Fruit fly (Drosophila melanogaster): ENCODE results near the gene rod.
A peak's percentile ranks its signal among the peaks of the same experiment; 100 is the strongest.

Gene rod

DNA sequence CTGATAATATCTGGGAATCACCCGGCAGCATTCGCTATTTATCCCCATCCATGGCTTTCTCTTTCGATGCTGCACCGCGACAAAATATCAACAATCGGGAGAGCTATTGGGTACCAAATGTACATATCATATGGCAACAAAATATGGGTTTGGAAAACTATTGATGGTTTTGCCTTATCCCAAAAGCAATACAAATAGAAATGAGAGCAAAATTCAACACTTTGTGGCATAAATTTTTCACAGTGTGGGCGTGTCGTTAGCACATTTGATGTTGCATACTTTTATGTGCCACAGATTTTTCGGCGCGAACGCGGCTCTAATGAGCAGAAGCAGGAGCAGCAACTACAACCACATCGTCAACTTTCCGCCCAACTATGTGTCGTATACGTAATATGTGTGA, 51.6 kb downstream of the rod start (continued):
- TF ChIP-seq Gsc (GFP tag; IDR thresholded peaks at IDR 0.05): no peak
- TF ChIP-seq Atf-2 (GFP tag; optimal IDR thresholded peaks at IDR 0.05): no peak
- TF ChIP-seq scrt (GFP tag; optimal IDR thresholded peaks at IDR 0.05): no peak
- no peak for TF ChIP-seq CG8944 (GFP tag; optimal IDR thresholded peaks at IDR 0.05)
- TF ChIP-seq sens-2 (GFP tag; IDR thresholded peaks at IDR 0.05): no peak
- no peak for TF ChIP-seq CG2199 (GFP tag; IDR thresholded peaks at IDR 0.05)
- TF ChIP-seq phol (tag; optimal IDR thresholded peaks at IDR 0.05): peak; percentile 29
- TF ChIP-seq aop (GFP tag; IDR thresholded peaks at IDR 0.05): no peak
- TF ChIP-seq gfzf (GFP tag; optimal IDR thresholded peaks at IDR 0.05): no peak
- TF ChIP-seq CG17568 (GFP tag; optimal IDR thresholded peaks at IDR 0.05): no peak
- no peak for TF ChIP-seq Awh (GFP tag; IDR thresholded peaks at IDR 0.05)
- no peak for TF ChIP-seq CG3163 (GFP tag; optimal IDR thresholded peaks at IDR 0.05)
- no peak for TF ChIP-seq Fer1 (GFP tag; optimal IDR thresholded peaks at IDR 0.05)
- TF ChIP-seq ken (GFP tag; IDR thresholded peaks at IDR 0.05): 0 out of 3 replicates have a peak, but pooled peaks have one; percentile 20
- no peak for TF ChIP-seq caup (GFP tag; optimal IDR thresholded peaks at IDR 0.05; ENCODE audit: severe bottlenecking)
- no peak for TF ChIP-seq Hmx (GFP tag; optimal IDR thresholded peaks at IDR 0.05)
- no peak for TF ChIP-seq chm (GFP tag; IDR thresholded peaks at IDR 0.05)

DNA sequence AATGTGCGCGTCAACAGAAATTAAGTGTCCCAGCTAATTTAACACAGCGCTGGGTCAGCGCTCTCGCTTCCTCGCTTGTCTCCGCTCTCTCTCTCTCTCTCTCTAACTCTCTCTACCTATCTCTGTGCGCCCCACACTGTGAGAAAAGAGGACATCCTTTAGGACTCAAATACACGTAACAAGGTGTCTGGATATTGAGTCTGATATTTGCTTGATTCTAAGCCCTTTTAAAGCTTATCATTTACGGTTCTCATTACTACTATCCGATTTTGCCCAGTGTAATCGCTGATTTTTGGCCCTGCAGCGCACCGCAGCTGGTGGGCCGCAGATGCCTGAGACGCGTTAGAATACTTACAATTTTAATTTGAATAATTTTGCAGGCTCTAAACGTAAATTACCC, 55.8 kb downstream of the rod start:
- TF ChIP-seq CG18619 (GFP tag; optimal IDR thresholded peaks at IDR 0.05): peak; percentile 19
- no peak for TF ChIP-seq hkb (optimal IDR thresholded peaks at IDR 0.05)
- TF ChIP-seq hkb (GFP tag; IDR thresholded peaks at IDR 0.05): peak; percentile 45
- TF ChIP-seq tin (GFP tag; optimal IDR thresholded peaks at IDR 0.05): peak; percentile 4
- TF ChIP-seq wdn (GFP tag; IDR thresholded peaks at IDR 0.05): no peak
- TF ChIP-seq Oli (tag; optimal IDR thresholded peaks at IDR 0.05): peak; percentile 14
- TF ChIP-seq zf30C (GFP tag; optimal IDR thresholded peaks at IDR 0.05): peak; percentile 29
- TF ChIP-seq insv (GFP tag; optimal IDR thresholded peaks at IDR 0.05): no peak
- 0 out of 2 replicates have a peak, but pooled peaks have one; percentile 52 for TF ChIP-seq sisA (GFP tag; IDR thresholded peaks at IDR 0.05)
- TF ChIP-seq CG8290 (GFP tag; optimal IDR thresholded peaks at IDR 0.05): no peak
- TF ChIP-seq CG8290 (tag; optimal IDR thresholded peaks at IDR 0.05): peak in 1 of 2 experiments; percentile 69
- peak; percentile 53 for TF ChIP-seq CG2678 (tag; optimal IDR thresholded peaks at IDR 0.05)
- peak; percentile 48 for TF ChIP-seq Xbp1 (GFP tag; optimal IDR thresholded peaks at IDR 0.05)
- TF ChIP-seq CG17359 (tag; optimal IDR thresholded peaks at IDR 0.05): peak; percentile 31
- TF ChIP-seq HHEX (GFP tag; optimal IDR thresholded peaks at IDR 0.05): peak; percentile 45
- TF ChIP-seq chm (GFP tag; IDR thresholded peaks at IDR 0.05): no peak; the same call in 1 of the 2 replicates
- TF ChIP-seq Rfx (GFP tag; IDR thresholded peaks at IDR 0.05): peak; percentile 42
- peak; percentile 34 for TF ChIP-seq CG9727 (GFP tag; optimal IDR thresholded peaks at IDR 0.05)
- TF ChIP-seq ind (GFP tag; optimal IDR thresholded peaks at IDR 0.05): peak; percentile 45
- peak in 1 of 2 experiments; percentile 2 for TF ChIP-seq Pdp1 (GFP tag; optimal IDR thresholded peaks at IDR 0.05)
- TF ChIP-seq Trl (optimal IDR thresholded peaks at IDR 0.05): no peak
- TF ChIP-seq Trl (GFP tag; optimal IDR thresholded peaks at IDR 0.05): peak; percentile 8
- peak; percentile 13 for TF ChIP-seq phol (tag; optimal IDR thresholded peaks at IDR 0.05)
- peak; percentile 22 for TF ChIP-seq Sox102F (GFP tag; optimal IDR thresholded peaks at IDR 0.05)
- TF ChIP-seq grau (tag; optimal IDR thresholded peaks at IDR 0.05): peak; percentile 51
- TF ChIP-seq CG8944 (GFP tag; optimal IDR thresholded peaks at IDR 0.05): peak; percentile 3
- peak; percentile 6 for TF ChIP-seq CG4820 (GFP tag; optimal IDR thresholded peaks at IDR 0.05)
- TF ChIP-seq CG31388 (GFP tag; optimal IDR thresholded peaks at IDR 0.05): no peak
- TF ChIP-seq CG10462 (GFP tag; optimal IDR thresholded peaks at IDR 0.05): no peak
- TF ChIP-seq CG12219 (GFP tag; optimal IDR thresholded peaks at IDR 0.05): peak; percentile 17
- TF ChIP-seq HLH54F (GFP tag; optimal IDR thresholded peaks at IDR 0.05): peak; percentile 35
- TF ChIP-seq Meics (GFP tag; optimal IDR thresholded peaks at IDR 0.05): peak; percentile 50
- TF ChIP-seq Hand (GFP tag; optimal IDR thresholded peaks at IDR 0.05): peak; percentile 69
- no peak for TF ChIP-seq zen2 (GFP tag; IDR thresholded peaks at IDR 0.05; ENCODE audit: partially characterized antibody)
- TF ChIP-seq Mad (GFP tag; optimal IDR thresholded peaks at IDR 0.05): no peak
- TF ChIP-seq gro (GFP tag; optimal IDR thresholded peaks at IDR 0.05): peak; percentile 47
- TF ChIP-seq tx (GFP tag; optimal IDR thresholded peaks at IDR 0.05): peak; percentile 2

Measured in whole organism, embryonic.